Worm (Caenorhabditis elegans) whole organism, L4 larva: ENCODE results near the gene ctsa-4.1.

Experiments
- dmd-8 ChIP-seq: fragments of 200-800 bp; sonication (Bioruptor generic); IDR thresholded peaks from 2 replicates; pipeline ENCODE4 v1.3.6; 2022; ENCODE audit warnings: missing genetic modification characterization, missing compliant biosample characterization
- duxl-1 ChIP-seq: sonication (generic microtip); optimal IDR thresholded peaks from 2 replicates; lab custom pipeline; 2016; ENCODE audit warnings: mild to moderate bottlenecking, missing genetic modification characterization, moderate library complexity, missing compliant biosample characterization; ENCODE audit not compliant: poor library complexity

- 0 out of 2 replicates have a peak, but pooled peaks have one; percentile 12 for TF ChIP-seq dmd-8 (GFP tag; lab: Robert Waterston, UW)
- TF ChIP-seq duxl-1, result peak; percentile 5
Measured at ce11 chrII:6347341-6348118, 19.3 kb upstream of the ctsa-4.1 start, which contains the start of gene lgg-1.
